Fruit fly (Drosophila melanogaster): ENCODE data around the gene Saf-B.
A peak's percentile ranks its signal among the peaks of the same experiment; 100 is the strongest.

Gene Saf-B

DNA sequence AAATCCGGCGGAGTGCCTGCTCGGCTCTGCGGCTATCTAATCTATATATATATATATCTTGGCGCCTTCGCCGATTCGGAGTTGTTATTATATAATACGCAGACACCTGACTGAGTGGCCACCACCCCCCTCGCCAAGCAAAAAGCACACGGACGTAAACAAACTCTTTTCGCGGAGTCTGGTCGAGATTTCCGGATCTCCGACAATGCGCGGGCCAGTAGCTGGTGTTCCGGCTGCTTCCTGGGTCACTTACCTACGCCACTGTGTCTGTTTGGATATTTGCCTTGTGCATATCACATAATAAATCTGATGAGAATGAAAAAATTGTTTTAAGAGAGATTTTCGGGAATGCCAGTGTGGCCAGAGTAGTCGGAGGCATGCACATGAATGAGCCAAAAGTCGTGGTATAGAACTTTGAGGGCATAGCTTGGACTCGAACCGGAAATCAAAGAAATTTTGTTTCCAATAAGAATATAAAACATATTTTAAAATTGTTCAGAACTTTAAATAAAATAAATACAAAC is 30.2 kb upstream of the Saf-B start, which contains the start of gene CG5805 (continued):
- peak; percentile 61 for TF ChIP-seq CG18011 (GFP tag; optimal IDR thresholded peaks at IDR 0.05)
- peak; percentile 3 for TF ChIP-seq pum (GFP tag; optimal IDR thresholded peaks at IDR 0.05)
- TF ChIP-seq vfl (GFP tag; optimal IDR thresholded peaks at IDR 0.05), result no peak
- peak; percentile 53 for TF ChIP-seq CG16815 (GFP tag; optimal IDR thresholded peaks at IDR 0.05)
- TF ChIP-seq Max (GFP tag; optimal IDR thresholded peaks at IDR 0.05), result peak; percentile 85
- peak; percentile 92 for TF ChIP-seq Fer3 (tag; optimal IDR thresholded peaks at IDR 0.05)
- TF ChIP-seq CG17568 (GFP tag; optimal IDR thresholded peaks at IDR 0.05), result no peak
- TF ChIP-seq Nf-YA (GFP tag; IDR thresholded peaks at IDR 0.05), result peak; percentile 76
- TF ChIP-seq emc (GFP tag; optimal IDR thresholded peaks at IDR 0.05), result peak; percentile 81
- TF ChIP-seq CG12942 (GFP tag; optimal IDR thresholded peaks at IDR 0.05), result peak; percentile 66
- peak; percentile 86 for TF ChIP-seq H15 (GFP tag; IDR thresholded peaks at IDR 0.05)
- no peak for TF ChIP-seq z (GFP tag; IDR thresholded peaks at IDR 0.05)
- TF ChIP-seq hbn (GFP tag; IDR thresholded peaks at IDR 0.05; ENCODE audit: partially characterized antibody), result no peak
- peak; percentile 65 for TF ChIP-seq maf-S (GFP tag; optimal IDR thresholded peaks at IDR 0.05)
- peak; percentile 59 for TF ChIP-seq dimm (GFP tag; IDR thresholded peaks at IDR 0.05)
- no peak for TF ChIP-seq corto (GFP tag; optimal IDR thresholded peaks at IDR 0.05)
- TF ChIP-seq ind (GFP tag; optimal IDR thresholded peaks at IDR 0.05), result peak; percentile 62
- TF ChIP-seq CG10462 (GFP tag; optimal IDR thresholded peaks at IDR 0.05), result peak; percentile 23
- TF ChIP-seq sob (GFP tag; IDR thresholded peaks at IDR 0.05), result peak; percentile 89
- no peak for TF ChIP-seq Hr39 (optimal IDR thresholded peaks at IDR 0.05)
- TF ChIP-seq CG9797 (GFP tag; optimal IDR thresholded peaks at IDR 0.05), result peak; percentile 72
- TF ChIP-seq CG11696 (GFP tag; IDR thresholded peaks at IDR 0.05), result peak; percentile 28; the same call in 1 of the 2 replicates
- peak; percentile 83 for TF ChIP-seq sug (tag; optimal IDR thresholded peaks at IDR 0.05)
- peak; percentile 65 for TF ChIP-seq E2f2 (GFP tag; IDR thresholded peaks at IDR 0.05)
- TF ChIP-seq schlank (tag; optimal IDR thresholded peaks at IDR 0.05), result peak; percentile 62
- TF ChIP-seq tll (GFP tag; optimal IDR thresholded peaks at IDR 0.05), result peak in 1 of 2 experiments; percentile 23
- TF ChIP-seq Rfx (GFP tag; IDR thresholded peaks at IDR 0.05), result peak; percentile 94
- peak; percentile 57 for TF ChIP-seq Abd-B (GFP tag; optimal IDR thresholded peaks at IDR 0.05)
- peak; percentile 73 for TF ChIP-seq ems (GFP tag; optimal IDR thresholded peaks at IDR 0.05)
- peak; percentile 70 for TF ChIP-seq sens-2 (GFP tag; IDR thresholded peaks at IDR 0.05)
- peak; percentile 77 for TF ChIP-seq Vsx1 (GFP tag; optimal IDR thresholded peaks at IDR 0.05)
- TF ChIP-seq onecut (GFP tag; IDR thresholded peaks at IDR 0.05), result peak; percentile 82
- no peak for TF ChIP-seq usp (GFP tag; optimal IDR thresholded peaks at IDR 0.05)
- peak; percentile 63 for TF ChIP-seq row (GFP tag; IDR thresholded peaks at IDR 0.05)
- peak; percentile 81 for TF ChIP-seq Elba2 (GFP tag; optimal IDR thresholded peaks at IDR 0.05)
- TF ChIP-seq CG9876 (GFP tag; optimal IDR thresholded peaks at IDR 0.05), result peak; percentile 74
- no peak for TF ChIP-seq dan (GFP tag; IDR thresholded peaks at IDR 0.05)
- TF ChIP-seq CG4424 (GFP tag; optimal IDR thresholded peaks at IDR 0.05), result peak; percentile 85
- TF ChIP-seq Hr51 (GFP tag; optimal IDR thresholded peaks at IDR 0.05), result peak; percentile 75 to 83
- TF ChIP-seq CG2875 (GFP tag; optimal IDR thresholded peaks at IDR 0.05), result peak; percentile 74
- peak; percentile 56 for TF ChIP-seq CG10431 (GFP tag; optimal IDR thresholded peaks at IDR 0.05)
- peak; percentile 84 for TF ChIP-seq CG10366 (GFP tag; IDR thresholded peaks at IDR 0.05)
- TF ChIP-seq sima (GFP tag; optimal IDR thresholded peaks at IDR 0.05), result peak; percentile 7
- TF ChIP-seq fd102C (GFP tag; optimal IDR thresholded peaks at IDR 0.05), result peak; percentile 49
- TF ChIP-seq kah (GFP tag; optimal IDR thresholded peaks at IDR 0.05), result peak; percentile 82
- TF ChIP-seq Dp (GFP tag; optimal IDR thresholded peaks at IDR 0.05), result peak; percentile 45
- peak; percentile 68 for TF ChIP-seq dati (GFP tag; IDR thresholded peaks at IDR 0.05)
- TF ChIP-seq repo (GFP tag; optimal IDR thresholded peaks at IDR 0.05), result peak; percentile 59
- peak; percentile 14; the same call in 1 of the 3 replicates for TF ChIP-seq CG11093 (GFP tag; IDR thresholded peaks at IDR 0.05)
- peak; percentile 37 for TF ChIP-seq btn (GFP tag; optimal IDR thresholded peaks at IDR 0.05)
- peak; percentile 85 for TF ChIP-seq CG31441 (GFP tag; IDR thresholded peaks at IDR 0.05)

All from whole organism, embryonic.